Fruit fly (Drosophila melanogaster): ENCODE measurements around the gene obst-E.

The obst-E gene

dm6 chr2L:5720407-5721228 lies 45.3 kb downstream of the obst-E start, which contains the start of the genes CG11149 and sip1 (continued):
- TF ChIP-seq inv (GFP tag; IDR thresholded peaks at IDR 0.05; ENCODE audit: partially characterized antibody) (peak; percentile 16; the same call in 1 of the 2 replicates), ham (GFP tag; IDR thresholded peaks at IDR 0.05) (no peak), fd3F (GFP tag; optimal IDR thresholded peaks at IDR 0.05) (no peak), Doc3 (GFP tag; IDR thresholded peaks at IDR 0.05; ENCODE audit: partially characterized antibody) (peak; percentile 75), Spps (tag; optimal IDR thresholded peaks at IDR 0.05) (no peak), psq (GFP tag; optimal IDR thresholded peaks at IDR 0.05) (no peak), Fer1 (GFP tag; optimal IDR thresholded peaks at IDR 0.05) (no peak), CG10321 (GFP tag; IDR thresholded peaks at IDR 0.05) (no peak), CG1024 (GFP tag; IDR thresholded peaks at IDR 0.05) (no peak), CG10565 (GFP tag; optimal IDR thresholded peaks at IDR 0.05) (no peak), Neu2 (GFP tag; optimal IDR thresholded peaks at IDR 0.05; ENCODE audit: borderline replicate concordance) (peak; percentile 66), CG13287 (GFP tag; IDR thresholded peaks at IDR 0.05; ENCODE audit: partially characterized antibody) (peak; percentile 81), gsb-n (tag; optimal IDR thresholded peaks at IDR 0.05) (no peak), CG14860 (GFP tag; IDR thresholded peaks at IDR 0.05; ENCODE audit: partially characterized antibody) (peak; percentile 54; the same call in 1 of the 3 replicates), CHES-1-like (GFP tag; optimal IDR thresholded peaks at IDR 0.05) (peak; percentile 34), E2f2 (GFP tag; IDR thresholded peaks at IDR 0.05) (peak; percentile 90), CG4424 (GFP tag; optimal IDR thresholded peaks at IDR 0.05) (no peak), CG6813 (GFP tag; optimal IDR thresholded peaks at IDR 0.05) (no peak), kay (GFP tag; optimal IDR thresholded peaks at IDR 0.05) (no peak), CG14050 (GFP tag; IDR thresholded peaks at IDR 0.05) (no peak), ttk (GFP tag; IDR thresholded peaks at IDR 0.05) (no peak), CG17361 (GFP tag; IDR thresholded peaks at IDR 0.05) (no peak), CG4707 (GFP tag; optimal IDR thresholded peaks at IDR 0.05) (no peak), run (tag; optimal IDR thresholded peaks at IDR 0.05) (no peak), ftz-f1 (GFP tag; optimal IDR thresholded peaks at IDR 0.05) (no peak), CG18619 (GFP tag; optimal IDR thresholded peaks at IDR 0.05) (no peak), Lpt (GFP tag; optimal IDR thresholded peaks at IDR 0.05) (no peak), CG11696 (GFP tag; IDR thresholded peaks at IDR 0.05) (no peak), CG13424 (tag; optimal IDR thresholded peaks at IDR 0.05) (no peak), Antp (GFP tag; optimal IDR thresholded peaks at IDR 0.05) (no peak), Pdp1 (GFP tag; optimal IDR thresholded peaks at IDR 0.05) (peak in 1 of 2 experiments; percentile 20), MBD-R2 (GFP tag; IDR thresholded peaks at IDR 0.05) (peak; percentile 39; the same call in 1 of the 2 replicates), CG7963 (GFP tag; IDR thresholded peaks at IDR 0.05; ENCODE audit: partially characterized antibody) (peak; percentile 51; the same call in 1 of the 3 replicates), zen2 (GFP tag; IDR thresholded peaks at IDR 0.05; ENCODE audit: partially characterized antibody) (peak; percentile 76; the same call in 2 of the 3 replicates), MESR4 (GFP tag; optimal IDR thresholded peaks at IDR 0.05) (peak; percentile 13), CG3838 (GFP tag; optimal IDR thresholded peaks at IDR 0.05) (no peak), CG31365 (tag; optimal IDR thresholded peaks at IDR 0.05) (no peak), CG10366 (GFP tag; IDR thresholded peaks at IDR 0.05) (no peak), CG7556 (GFP tag; optimal IDR thresholded peaks at IDR 0.05) (no peak), lola (GFP tag; optimal IDR thresholded peaks at IDR 0.05) (no peak), pzg (GFP tag; optimal IDR thresholded peaks at IDR 0.05) (peak; percentile 27), slou (GFP tag; optimal IDR thresholded peaks at IDR 0.05) (no peak), CG15514 (GFP tag; optimal IDR thresholded peaks at IDR 0.05) (no peak), tna (GFP tag; IDR thresholded peaks at IDR 0.05; ENCODE audit: partially characterized antibody) (peak; percentile 49; the same call in 1 of the 2 replicates), bcd (GFP tag; optimal IDR thresholded peaks at IDR 0.05) (no peak), wor (GFP tag; IDR thresholded peaks at IDR 0.05) (no peak), Dbx (GFP tag; IDR thresholded peaks at IDR 0.05) (no peak), nerfin-1 (tag; optimal IDR thresholded peaks at IDR 0.05) (peak; percentile 85)

Data from whole organism, embryonic.